Worm (Caenorhabditis elegans) whole organism, late embryonic: Measurements from ENCODE around the gene rpl-25.1.

Experiments
- F13H6.1 ChIP-seq: sonication (generic microtip); optimal IDR thresholded peaks from 2 replicates; lab custom pipeline; 2016; ENCODE audit warnings: missing genetic modification characterization, missing compliant biosample characterization
- K09A11.1 ChIP-seq: sonication (generic microtip); optimal IDR thresholded peaks from 2 replicates; lab custom pipeline; 2017; ENCODE audit warnings: antibody characterized with exemption, mild to moderate bottlenecking, missing genetic modification characterization, missing compliant biosample characterization; ENCODE audit not compliant: insufficient read depth
- T23F11.4 ChIP-seq: fragments of 200-800 bp; sonication (Bioruptor generic); optimal IDR thresholded peaks from 2 replicates; lab custom pipeline; 2018; ENCODE audit warnings: mild to moderate bottlenecking, missing genetic modification characterization, missing compliant biosample characterization
- Y22D7AL.16 ChIP-seq: sonication (generic microtip); optimal IDR thresholded peaks from 2 replicates; lab custom pipeline; 2016; ENCODE audit warnings: missing genetic modification characterization, missing compliant biosample characterization
- ahr-1 ChIP-seq: sonication (generic microtip); optimal IDR thresholded peaks from 2 replicates; lab custom pipeline; 2016; ENCODE audit warnings: missing genetic modification characterization, missing compliant biosample characterization
- ama-1 ChIP-seq: fragments of 150-350 bp; optimal IDR thresholded peaks from 2 replicates; lab custom pipeline; 2014
- ceh-14 ChIP-seq: sonication (generic microtip); optimal IDR thresholded peaks from 2 replicates; lab custom pipeline; 2016; ENCODE audit warnings: missing genotype, missing genetic modification characterization, missing compliant biosample characterization
- ceh-18 ChIP-seq: sonication (generic microtip); optimal IDR thresholded peaks from 2 replicates; lab custom pipeline; 2016; ENCODE audit warnings: missing genetic modification characterization, missing compliant biosample characterization
- ceh-19 ChIP-seq: fragments of 200-800 bp; sonication (Bioruptor generic); optimal IDR thresholded peaks from 2 replicates; lab custom pipeline; 2018; ENCODE audit warnings: mild to moderate bottlenecking, missing genetic modification characterization, missing compliant biosample characterization
- ceh-2 ChIP-seq: sonication (generic microtip); optimal IDR thresholded peaks from 2 replicates; lab custom pipeline; 2016; ENCODE audit warnings: missing genotype, missing genetic modification characterization, missing compliant biosample characterization
- ceh-22 ChIP-seq: sonication (generic microtip); optimal IDR thresholded peaks from 2 replicates; lab custom pipeline; 2017; ENCODE audit warnings: missing biosample characterization, missing genetic modification characterization
- ceh-30 ChIP-seq: fragments of 150-350 bp; optimal IDR thresholded peaks from 2 replicates; lab custom pipeline; 2014; ENCODE audit warnings: missing biosample characterization, missing genetic modification characterization
- ceh-31 ChIP-seq: sonication (generic microtip); optimal IDR thresholded peaks from 2 replicates; lab custom pipeline; 2016; ENCODE audit warnings: missing genetic modification characterization, missing compliant biosample characterization
- ceh-34 ChIP-seq: sonication (generic microtip); optimal IDR thresholded peaks from 2 replicates; lab custom pipeline; 2016; ENCODE audit warnings: mild to moderate bottlenecking, missing genetic modification characterization, missing compliant biosample characterization
- dmd-4 ChIP-seq: sonication (generic microtip); optimal IDR thresholded peaks from 2 replicates; lab custom pipeline; 2016; ENCODE audit warnings: borderline replicate concordance, missing genetic modification characterization, missing compliant biosample characterization
- dve-1 ChIP-seq: sonication (generic microtip); optimal IDR thresholded peaks from 2 replicates; lab custom pipeline; 2017; ENCODE audit warnings: antibody characterized with exemption, mild to moderate bottlenecking, missing genetic modification characterization, missing compliant biosample characterization
- elt-2 ChIP-seq: sonication (generic microtip); optimal IDR thresholded peaks from 2 replicates; lab custom pipeline; 2016; ENCODE audit warnings: missing genetic modification reagents, missing genetic modification characterization, missing compliant biosample characterization
- elt-4 ChIP-seq: sonication (generic microtip); optimal IDR thresholded peaks from 2 replicates; lab custom pipeline; 2016; ENCODE audit warnings: missing genetic modification characterization, missing compliant biosample characterization
- eyg-1 ChIP-seq: sonication (generic microtip); optimal IDR thresholded peaks from 2 replicates; lab custom pipeline; 2016; ENCODE audit warnings: missing genotype, missing genetic modification characterization, missing compliant biosample characterization
- fkh-6 ChIP-seq: sonication (generic microtip); optimal IDR thresholded peaks from 2 replicates; lab custom pipeline; 2016; ENCODE audit warnings: missing genetic modification characterization, missing compliant biosample characterization
- hlh-13 ChIP-seq: fragments of 200-800 bp; sonication (Bioruptor generic); optimal IDR thresholded peaks from 2 replicates; lab custom pipeline; 2018; ENCODE audit warnings: mild to moderate bottlenecking, missing genetic modification characterization, missing compliant biosample characterization
- hlh-8 ChIP-seq: sonication (generic microtip); optimal IDR thresholded peaks from 2 replicates; lab custom pipeline; 2016; ENCODE audit warnings: missing genotype, missing genetic modification characterization, missing compliant biosample characterization
- lin-11 ChIP-seq: fragments of 200-800 bp; sonication (Bioruptor generic); optimal IDR thresholded peaks from 2 replicates; lab custom pipeline; 2018; ENCODE audit warnings: mild to moderate bottlenecking, missing genetic modification characterization, missing compliant biosample characterization
- madf-2 ChIP-seq: sonication (generic microtip); optimal IDR thresholded peaks from 2 replicates; lab custom pipeline; 2017; ENCODE audit warnings: missing genetic modification characterization, missing compliant biosample characterization
- nfya-1 ChIP-seq: sonication (generic microtip); optimal IDR thresholded peaks from 2 replicates; lab custom pipeline; 2017; ENCODE audit warnings: missing genetic modification characterization, mild to moderate bottlenecking, missing compliant biosample characterization, antibody characterized with exemption, moderate library complexity
- nhr-232 ChIP-seq: sonication (generic microtip); optimal IDR thresholded peaks from 2 replicates; lab custom pipeline; 2016; ENCODE audit warnings: missing genetic modification characterization, missing compliant biosample characterization
- npax-4 ChIP-seq: sonication (generic microtip); optimal IDR thresholded peaks from 2 replicates; lab custom pipeline; 2016; ENCODE audit warnings: missing genetic modification characterization, missing compliant biosample characterization
- odd-2 ChIP-seq: sonication (generic microtip); optimal IDR thresholded peaks from 2 replicates; lab custom pipeline; 2017; ENCODE audit warnings: antibody characterized with exemption, mild to moderate bottlenecking, missing genetic modification characterization, missing compliant biosample characterization
- pha-2 ChIP-seq: sonication (generic microtip); optimal IDR thresholded peaks from 2 replicates; lab custom pipeline; 2017; ENCODE audit warnings: mild to moderate bottlenecking, missing genetic modification characterization, missing compliant biosample characterization
- pha-4 ChIP-seq: fragments of 150-350 bp; optimal IDR thresholded peaks from 2 replicates; lab custom pipeline; 2018; ENCODE audit warnings: missing biosample characterization, missing genetic modification reagents, missing genetic modification characterization
- pros-1 ChIP-seq: fragments of 150-350 bp; optimal IDR thresholded peaks from 2 replicates; lab custom pipeline; 2014; ENCODE audit warnings: missing biosample characterization, missing genetic modification reagents, missing genetic modification characterization
- ref-2 ChIP-seq: sonication (generic microtip); optimal IDR thresholded peaks from 2 replicates; lab custom pipeline; 2016; ENCODE audit warnings: missing genetic modification characterization, missing compliant biosample characterization
- rnt-1 ChIP-seq: sonication (generic microtip); optimal IDR thresholded peaks from 2 replicates; lab custom pipeline; 2016; ENCODE audit warnings: missing genetic modification characterization, missing compliant biosample characterization
- sdc-2 ChIP-seq: sonication (generic microtip); optimal IDR thresholded peaks from 2 replicates; lab custom pipeline; 2016; ENCODE audit warnings: missing genotype, missing genetic modification characterization, missing compliant biosample characterization
- sox-2 ChIP-seq: fragments of 200-800 bp; sonication (Bioruptor generic); IDR thresholded peaks from 2 replicates; pipeline ENCODE4 v1.3.6; 2022; ENCODE audit warnings: missing genetic modification reagents, missing genetic modification characterization, missing compliant biosample characterization
- sox-4 ChIP-seq: sonication (generic microtip); optimal IDR thresholded peaks from 2 replicates; lab custom pipeline; 2017; ENCODE audit warnings: mild to moderate bottlenecking, missing genetic modification characterization, inconsistent platforms, missing compliant biosample characterization
- syd-9 ChIP-seq: sonication (generic microtip); optimal IDR thresholded peaks from 2 replicates; lab custom pipeline; 2016; ENCODE audit warnings: mild to moderate bottlenecking, missing genetic modification characterization, moderate library complexity, missing compliant biosample characterization
- tbx-2 ChIP-seq: sonication (generic microtip); optimal IDR thresholded peaks from 2 replicates; lab custom pipeline; 2016; ENCODE audit warnings: missing genetic modification characterization, missing compliant biosample characterization
- tbx-7 ChIP-seq: sonication (generic microtip); optimal IDR thresholded peaks from 2 replicates; lab custom pipeline; 2016; ENCODE audit warnings: missing genotype, missing genetic modification characterization, missing compliant biosample characterization
- ttx-3 ChIP-seq: sonication (generic microtip); optimal IDR thresholded peaks from 2 replicates; lab custom pipeline; 2016; ENCODE audit warnings: missing genetic modification reagents, missing genetic modification characterization, missing compliant biosample characterization
- unc-3 ChIP-seq, 2 experiments: fragments of 200-800 bp in 1 of 2; sonication (Bioruptor generic) in 1 of 2; sonication (generic microtip) in 1 of 2; conservative IDR thresholded peaks in 1 of 2; optimal IDR thresholded peaks in 1 of 2; 2 replicates each; pipeline versions ENCODE4 v1.3.6 to Lab custom; 2016 to 2022; ENCODE audit warnings: missing compliant biosample characterization in 2 of 2, missing genetic modification characterization in 2 of 2, missing genetic modification reagents in 1 of 2
- unc-42 ChIP-seq: sonication (generic microtip); optimal IDR thresholded peaks from 2 replicates; lab custom pipeline; 2016; ENCODE audit warnings: missing genotype, missing genetic modification characterization, missing compliant biosample characterization
- unc-55 ChIP-seq: sonication (generic microtip); optimal IDR thresholded peaks from 2 replicates; lab custom pipeline; 2017; ENCODE audit warnings: missing biosample characterization, missing genetic modification reagents, missing genetic modification characterization
- unc-86 ChIP-seq: sonication (generic microtip); optimal IDR thresholded peaks from 2 replicates; lab custom pipeline; 2016; ENCODE audit warnings: missing genetic modification characterization, missing compliant biosample characterization
- ztf-16 ChIP-seq: sonication (generic microtip); optimal IDR thresholded peaks from 2 replicates; lab custom pipeline; 2017; ENCODE audit warnings: missing genetic modification characterization, missing compliant biosample characterization

rpl-25.1 gene

ce11 chrX:4694611-4695370 is 20.2 kb upstream of the rpl-25.1 start:
- TF ChIP-seq ttx-3: no peak
- TF ChIP-seq rnt-1 (tag; lab: Kevin White, UChicago): no peak
- no peak for TF ChIP-seq fkh-6
- TF ChIP-seq unc-42 (tag; lab: Kevin White, UChicago): no peak
- TF ChIP-seq pha-2: no peak
- TF ChIP-seq sox-2: no peak
- TF ChIP-seq elt-2: no peak
- no peak for TF ChIP-seq unc-86 (tag; lab: Kevin White, UChicago)
- no peak for TF ChIP-seq dve-1 (tag; lab: Kevin White, UChicago)
- TF ChIP-seq odd-2 (tag; lab: Kevin White, UChicago): no peak
- TF ChIP-seq lin-11 (tag; lab: Kevin White, UChicago): no peak
- no peak for TF ChIP-seq dmd-4 (tag; lab: Kevin White, UChicago)
- no peak for TF ChIP-seq ceh-34 (tag; lab: Kevin White, UChicago)
- TF ChIP-seq unc-3 (GFP tag; conservative IDR thresholded peaks at IDR 0.05; lab: Robert Waterston, UW): no peak
- no peak for TF ChIP-seq unc-3 (tag; optimal IDR thresholded peaks at IDR 0.05; lab: Kevin White, UChicago)
- no peak for TF ChIP-seq ceh-19
- no peak for TF ChIP-seq T23F11.4 (GFP tag; lab: Kevin White, UChicago)
- no peak for TF ChIP-seq eyg-1
- no peak for TF ChIP-seq ahr-1 (tag; lab: Kevin White, UChicago)
- no peak for TF ChIP-seq ceh-2 (tag; lab: Kevin White, UChicago)
- no peak for TF ChIP-seq ceh-14 (tag; lab: Kevin White, UChicago)

- TF ChIP-seq pros-1 (tag; lab: Kevin White, UChicago): no peak
- TF ChIP-seq ttx-3: no peak
- no peak for TF ChIP-seq tbx-2 (tag; lab: Kevin White, UChicago)
- no peak for TF ChIP-seq ref-2 (tag; lab: Kevin White, UChicago)
- TF ChIP-seq K09A11.1 (tag; lab: Kevin White, UChicago): no peak
- peak; percentile 83 for TF ChIP-seq elt-2
- TF ChIP-seq, all 69 proteins: peak for 1
These were observed 16.7 kb upstream of the rpl-25.1 start for ce11 chrX:4698271-4698670.

- no peak for TF ChIP-seq ref-2 (tag; lab: Kevin White, UChicago)
- no peak for TF ChIP-seq syd-9 (tag; lab: Kevin White, UChicago)
- peak; percentile 18 for TF ChIP-seq nfya-1
- no peak for TF ChIP-seq tbx-7 (tag; lab: Kevin White, UChicago)
- no peak for TF ChIP-seq ceh-14 (tag; lab: Kevin White, UChicago)
- no peak for TF ChIP-seq hlh-8 (tag; lab: Kevin White, UChicago)
- no peak for TF ChIP-seq unc-86 (tag; lab: Kevin White, UChicago)
- no peak for TF ChIP-seq dmd-4 (tag; lab: Kevin White, UChicago)
- TF ChIP-seq eyg-1: no peak
- TF ChIP-seq elt-4 (tag; lab: Kevin White, UChicago): no peak
- no peak for TF ChIP-seq ceh-19
- no peak for TF ChIP-seq ama-1
- TF ChIP-seq lin-11 (tag; lab: Kevin White, UChicago): no peak
- no peak for TF ChIP-seq dve-1 (tag; lab: Kevin White, UChicago)
- TF ChIP-seq nhr-232 (tag; lab: Kevin White, UChicago): no peak
- TF ChIP-seq ceh-34 (tag; lab: Kevin White, UChicago): no peak
- no peak for TF ChIP-seq madf-2 (tag; lab: Kevin White, UChicago)
- no peak for TF ChIP-seq sox-4 (tag; lab: Kevin White, UChicago)
- TF ChIP-seq ztf-16 (tag; lab: Kevin White, UChicago): no peak
- no peak for TF ChIP-seq elt-2
- peak; percentile 35 for TF ChIP-seq ceh-31
- TF ChIP-seq Y22D7AL.16 (tag; lab: Kevin White, UChicago): no peak
- TF ChIP-seq ceh-30: no peak
- no peak for TF ChIP-seq odd-2 (tag; lab: Kevin White, UChicago)
- no peak for TF ChIP-seq unc-55 (GFP tag; lab: Kevin White, UChicago)
- no peak for TF ChIP-seq pha-4
- no peak for TF ChIP-seq sdc-2 (tag; lab: Kevin White, UChicago)
- no peak for TF ChIP-seq fkh-6
- TF ChIP-seq F13H6.1 (tag; lab: Kevin White, UChicago): no peak
- TF ChIP-seq unc-42 (tag; lab: Kevin White, UChicago): peak; percentile 33
- no peak for TF ChIP-seq pros-1 (tag; lab: Kevin White, UChicago)
- no peak for TF ChIP-seq npax-4 (tag; lab: Kevin White, UChicago)
- TF ChIP-seq ceh-22 (tag; lab: Kevin White, UChicago): no peak
- peak; percentile 14 for TF ChIP-seq ceh-18 (tag; lab: Kevin White, UChicago)
- no peak for TF ChIP-seq hlh-13 (GFP tag; lab: Kevin White, UChicago)
These were observed 15.4 kb upstream of the rpl-25.1 start, which contains the start of gene hyl-2 for ce11 chrX:4699411-4700050. hyl-2 (minus strand) TSS chrX:4699461.
